Fruit fly (Drosophila melanogaster): ENCODE data around the gene FRG1.

- TF ChIP-seq pan (optimal IDR thresholded peaks at IDR 0.05) = no peak
- no peak for TF ChIP-seq CG8478 (optimal IDR thresholded peaks at IDR 0.05)
- TF ChIP-seq psq (optimal IDR thresholded peaks at IDR 0.05) = no peak
- no peak for TF ChIP-seq Dll (optimal IDR thresholded peaks at IDR 0.05)
- TF ChIP-seq usp (GFP tag; optimal IDR thresholded peaks at IDR 0.05) = no peak
- TF ChIP-seq EcR (GFP tag; optimal IDR thresholded peaks at IDR 0.05) = no peak
Observed at dm6 chr3L:20342334-20342733, 45.6 kb upstream of the FRG1 start, which contains the start of gene Spn77Bc.

Measured in whole organism.